Worm (Caenorhabditis elegans): ENCODE data around the gene C06G4.4.
A peak's percentile ranks its signal among the peaks of the same experiment; 100 is the strongest.

The C06G4.4 gene

ce11 chrIII:7928549-7929129 is 49.0 kb downstream of the C06G4.4 start, which contains the start of the genes C29E4.13 and npp-15 (continued):
- no peak for TF ChIP-seq F26F4.8 (GFP tag; conservative IDR thresholded peaks at IDR 0.05)
- TF ChIP-seq daf-16 (GFP tag; optimal IDR thresholded peaks at IDR 0.05) = no peak
- peak; percentile 37 for TF ChIP-seq daf-16 (tag; optimal IDR thresholded peaks at IDR 0.05)
- no peak for TF ChIP-seq set-16 (GFP tag; IDR thresholded peaks at IDR 0.05)
- peak; percentile 34 for TF ChIP-seq nhr-28 (tag; optimal IDR thresholded peaks at IDR 0.05)
- TF ChIP-seq daf-8 (GFP tag; IDR thresholded peaks at IDR 0.05) = no peak
- TF ChIP-seq pqm-1 (tag; optimal IDR thresholded peaks at IDR 0.05) = peak; percentile 21
- peak; percentile 39 for TF ChIP-seq unc-130 (GFP tag; optimal IDR thresholded peaks at IDR 0.05)
- TF ChIP-seq aly-2 (tag; optimal IDR thresholded peaks at IDR 0.05) = no peak
- peak; percentile 64 for TF ChIP-seq mes-2 (tag; optimal IDR thresholded peaks at IDR 0.05; ENCODE audit: poor library complexity, severe bottlenecking)
- TF ChIP-seq nhr-48 (tag; optimal IDR thresholded peaks at IDR 0.05) = no peak
- TF ChIP-seq mep-1 (tag; optimal IDR thresholded peaks at IDR 0.05) = peak; percentile 10

All from whole organism, L4 larva.